Fruit fly (Drosophila melanogaster) whole organism, larva: Measurements from ENCODE around the gene CG2991.

ENCODE experiments used
- noc ChIP-seq: fragments of 200-800 bp; sonication (Bioruptor generic); optimal IDR thresholded peaks from 3 replicates; lab custom pipeline; 2019; ENCODE audit warnings: missing biosample characterization, mild to moderate bottlenecking, missing genetic modification characterization, moderate library complexity

The CG2991 gene

DNA sequence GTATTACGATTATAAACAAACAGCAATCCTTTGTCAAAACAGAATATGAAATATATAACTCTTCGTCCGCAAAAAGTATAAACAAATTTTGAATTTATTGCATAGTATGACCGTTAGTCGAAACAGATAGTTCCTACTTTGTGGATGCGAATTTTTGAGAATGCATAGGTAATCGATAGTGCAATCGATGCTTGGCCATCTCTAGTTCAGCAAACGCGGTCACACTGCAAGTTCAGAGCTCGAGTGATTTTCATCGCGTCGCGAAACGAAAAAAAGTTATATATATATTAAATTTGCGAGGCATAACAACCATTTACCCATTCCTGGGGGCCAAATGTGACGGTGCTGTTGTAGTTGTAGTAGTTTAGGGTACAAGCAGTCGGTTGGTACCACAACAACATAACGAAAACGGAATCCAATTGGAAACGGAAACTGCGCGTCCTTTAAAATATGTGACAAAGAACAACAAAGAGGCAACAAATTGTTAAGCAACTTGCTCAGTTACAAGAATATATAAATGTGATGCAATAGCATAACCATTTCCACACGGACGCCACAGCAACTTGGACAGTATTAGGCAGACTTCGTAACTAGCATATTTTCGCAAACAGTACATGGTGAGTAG lies at the start of gene CG2991:
TSS of gene CG2991 (plus strand) at position 205 of the 625 bp plus-strand sequence.
- peak; percentile 21 for TF ChIP-seq noc (tag; lab: Kevin White, UChicago)

DNA sequence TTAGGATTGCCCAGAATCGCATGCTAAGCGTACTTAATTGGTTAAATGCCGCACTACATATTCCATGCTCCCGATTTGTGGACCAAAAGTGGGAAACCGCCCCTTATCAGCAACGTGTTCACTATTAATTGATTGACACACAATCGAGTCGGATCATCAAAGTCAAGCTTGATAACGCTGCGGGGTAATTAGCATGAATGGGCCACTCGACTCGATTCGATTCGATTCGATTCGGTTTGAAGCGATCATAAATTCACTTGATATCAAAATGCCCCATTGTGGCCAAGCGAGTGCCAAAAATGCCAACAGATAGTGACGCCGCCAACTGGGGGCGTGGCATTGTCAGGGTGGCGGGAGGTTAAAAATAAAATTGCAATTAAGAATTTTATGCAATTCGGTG lies 49.4 kb upstream of the CG2991 start:
- TF ChIP-seq noc (tag; lab: Kevin White, UChicago) = no peak

DNA sequence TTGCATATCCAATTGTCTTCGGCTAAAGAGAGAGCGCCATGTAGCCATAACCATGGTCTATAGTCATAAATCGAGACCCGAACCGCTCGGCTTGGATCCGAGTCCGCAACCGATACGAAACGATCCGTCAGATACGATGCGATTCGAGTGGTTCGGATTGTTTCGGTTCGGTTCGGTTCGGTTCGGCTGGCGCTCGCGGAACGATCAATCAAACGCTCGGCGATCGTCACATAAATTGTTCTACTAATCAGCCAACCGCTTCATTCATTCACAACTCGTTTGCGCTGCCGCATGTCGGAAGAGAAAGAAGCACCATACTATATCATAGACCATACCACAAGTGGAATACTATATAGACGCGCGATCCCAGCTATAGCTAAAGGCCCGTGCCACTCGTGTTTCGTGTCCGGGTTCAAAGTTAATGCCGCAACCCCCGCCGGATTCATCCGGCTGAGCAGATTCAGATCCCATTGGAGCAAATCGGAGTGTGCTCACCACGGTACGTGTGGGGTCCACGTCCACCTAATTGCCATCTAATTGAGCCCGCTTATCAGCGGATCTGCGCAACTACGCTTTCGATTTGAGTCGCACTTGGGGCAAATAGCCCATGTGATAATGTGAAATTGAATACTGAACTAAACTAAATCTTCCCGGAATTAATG lies 48.8 kb upstream of the CG2991 start:
- peak; percentile 49 for TF ChIP-seq noc (tag; lab: Kevin White, UChicago)

DNA sequence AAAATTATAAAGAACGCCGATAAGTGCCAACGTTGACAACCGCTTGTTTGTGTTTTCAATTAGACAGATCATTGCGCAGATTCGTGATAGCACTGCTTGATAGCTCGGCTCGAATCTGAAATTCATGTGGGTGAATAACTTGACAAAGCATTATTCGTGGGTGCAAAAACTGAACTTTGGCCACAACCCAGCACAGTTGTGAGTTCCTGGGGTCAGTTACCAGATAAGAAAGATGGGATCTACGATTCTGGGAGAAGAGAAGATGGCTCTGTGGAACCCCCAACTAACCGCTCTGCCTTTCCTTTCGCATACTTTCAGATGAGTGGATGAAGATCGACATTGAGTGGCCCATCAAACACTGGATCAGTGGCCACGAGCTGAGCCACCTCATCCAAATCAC lies 46.1 kb upstream of the CG2991 start:
- peak; percentile 79 for TF ChIP-seq noc (tag; lab: Kevin White, UChicago)

DNA sequence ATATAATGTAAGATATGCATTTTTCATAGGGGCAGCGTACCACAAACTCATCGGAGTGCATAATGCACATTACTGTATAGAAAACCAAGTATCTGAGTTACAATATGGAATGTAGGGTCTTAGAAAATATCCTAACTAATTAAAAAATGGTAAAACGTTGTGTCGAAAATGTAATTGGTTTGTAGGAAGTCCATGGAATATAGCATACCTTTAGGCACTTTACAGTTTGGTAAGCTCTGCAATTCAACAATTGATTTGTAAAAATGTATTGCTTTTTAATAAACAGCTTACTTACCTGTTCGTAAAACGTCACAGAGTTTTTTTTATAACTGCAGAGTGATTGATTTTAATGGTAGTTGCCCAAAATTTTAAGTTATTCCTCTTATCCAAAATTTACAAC lies 44.8 kb upstream of the CG2991 start, which contains the start of gene CG2964:
TSS of gene CG2964 (plus strand) at position 301 of the 400 bp plus-strand sequence.
- no peak for TF ChIP-seq noc (tag; lab: Kevin White, UChicago)

DNA sequence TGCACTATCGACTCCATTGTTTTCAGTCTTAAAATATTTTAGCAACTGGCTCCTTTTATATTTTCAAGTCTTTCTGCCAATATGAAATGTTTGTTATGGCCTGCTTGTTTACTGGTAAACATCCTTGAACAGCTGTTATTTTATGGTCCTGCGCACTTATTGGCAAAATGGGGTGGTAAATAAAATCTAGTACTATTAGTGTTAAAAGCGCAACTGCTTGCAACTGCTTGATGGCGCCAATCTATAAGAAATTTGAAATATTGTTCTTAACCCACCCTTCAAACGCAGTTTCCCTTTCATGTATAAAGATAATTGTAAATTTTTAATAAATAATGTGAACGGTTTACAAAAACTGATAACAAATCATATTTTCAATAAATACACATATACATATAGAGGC lies 41.3 kb upstream of the CG2991 start, which contains the start of gene G6P:
TSS of gene G6P (minus strand) at position 88 of the 400 bp plus-strand sequence.
- no peak for TF ChIP-seq noc (tag; lab: Kevin White, UChicago)

DNA sequence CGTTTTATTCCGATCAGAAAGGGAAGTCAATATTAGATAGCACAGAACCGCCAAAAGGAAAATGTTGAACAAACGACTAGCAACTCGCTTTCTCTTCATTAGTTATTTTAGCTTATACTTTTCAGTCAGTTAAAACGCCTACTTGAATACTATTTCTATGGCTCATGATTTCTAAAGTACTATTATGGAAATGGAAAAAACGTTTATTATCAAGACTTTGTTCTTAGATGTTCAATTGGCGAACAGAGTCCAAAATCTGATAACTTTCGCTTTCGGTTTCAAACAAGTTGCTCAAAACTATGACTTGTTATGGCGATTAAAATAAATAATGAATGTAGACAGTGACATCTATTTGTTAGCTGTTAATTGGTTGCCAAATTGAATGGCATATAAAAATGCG lies 31.6 kb upstream of the CG2991 start, which contains the start of gene CG3123:
TSS of gene CG3123 (minus strand) at position 101 of the 400 bp plus-strand sequence.
- TF ChIP-seq noc (tag; lab: Kevin White, UChicago) = no peak

DNA sequence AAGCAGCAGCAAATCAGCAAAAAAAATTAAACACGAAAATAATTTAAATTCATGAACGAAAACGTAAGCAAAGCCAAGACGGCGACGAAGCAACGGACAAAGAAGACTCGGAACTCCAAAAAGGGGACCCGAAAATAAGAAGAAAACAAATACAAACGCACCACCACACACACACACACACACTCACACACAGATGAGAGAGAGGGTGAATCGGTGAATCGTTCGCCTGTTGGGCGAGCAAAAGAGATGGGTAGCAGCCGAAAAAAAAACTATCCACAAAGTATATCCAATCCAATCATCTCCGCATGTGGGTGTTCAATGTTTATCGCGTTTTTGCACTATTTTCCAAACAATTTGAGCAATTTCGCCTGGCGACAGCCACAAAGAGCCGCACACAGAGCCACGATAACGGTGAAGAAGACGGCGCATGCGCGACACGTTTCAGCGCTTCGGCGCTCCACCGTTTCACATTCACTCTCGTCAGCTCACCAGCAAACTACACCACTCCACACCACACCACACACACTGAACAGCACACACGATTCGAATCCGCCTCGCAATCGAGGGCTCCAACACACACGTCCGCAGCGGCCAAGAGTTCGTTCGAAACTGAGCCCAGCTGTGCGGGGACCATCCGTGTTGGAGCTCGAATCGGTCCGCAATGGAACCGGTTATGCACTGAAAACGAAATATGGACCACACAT lies 27.2 kb upstream of the CG2991 start, which contains the start of gene Duox:
TSS of gene Duox (minus strand) at position 612 of the 704 bp plus-strand sequence.
- no peak for TF ChIP-seq noc (tag; lab: Kevin White, UChicago)

DNA sequence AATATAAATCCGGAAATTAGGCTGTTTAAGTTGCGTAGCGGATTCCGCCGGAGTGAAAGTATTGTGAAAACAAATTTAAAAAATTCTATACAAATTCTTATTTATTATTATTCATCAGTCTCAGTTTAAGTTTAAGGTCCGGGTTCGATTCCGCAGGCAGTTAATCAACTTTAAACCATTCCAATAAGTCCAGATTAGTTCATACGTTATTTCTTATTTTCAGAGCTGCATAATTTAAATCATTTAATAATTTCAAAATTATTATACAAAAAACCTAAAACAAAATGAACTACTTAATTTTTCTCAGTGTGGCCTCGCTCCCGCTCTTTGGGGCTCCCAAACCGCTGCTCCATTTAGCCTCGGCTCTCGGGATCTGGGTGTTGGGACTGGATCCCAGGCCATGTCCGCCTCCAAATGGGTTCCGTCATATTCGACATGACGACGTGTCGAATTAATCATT lies 26.6 kb upstream of the CG2991 start:
- peak; percentile 91 for TF ChIP-seq noc (tag; lab: Kevin White, UChicago)

DNA sequence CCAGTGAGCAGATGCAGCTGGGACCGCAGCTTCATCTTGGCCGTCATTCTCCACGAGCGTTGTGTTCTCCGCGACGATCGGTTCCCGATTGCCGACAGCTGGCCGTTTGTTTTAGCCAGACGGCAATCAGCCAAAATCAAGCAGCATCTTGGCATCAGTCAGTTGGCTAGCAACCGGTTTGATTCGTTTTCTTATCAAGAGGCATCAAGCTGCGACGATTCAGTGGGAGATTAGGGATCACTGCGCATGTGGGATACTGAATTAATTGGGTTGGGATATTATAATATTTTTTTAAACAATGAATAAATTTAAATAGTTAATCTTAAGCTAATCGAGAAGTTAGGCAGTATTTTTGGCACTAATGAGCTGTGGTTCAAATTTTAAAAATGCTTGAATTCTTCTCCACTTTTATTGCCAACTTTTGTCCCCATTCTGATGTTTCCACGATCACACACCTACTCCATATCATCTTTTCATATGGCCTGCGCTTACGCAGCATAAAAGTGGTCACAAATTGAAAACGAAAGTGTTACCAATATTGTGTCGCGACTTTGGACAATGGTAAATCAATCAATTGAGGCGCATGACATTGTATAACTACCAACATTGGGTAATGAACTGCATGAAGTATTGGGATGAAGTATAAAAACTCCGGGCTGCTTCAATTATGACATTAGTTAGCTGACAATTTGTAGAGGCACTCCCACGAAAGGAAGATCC lies 19.1 kb upstream of the CG2991 start, which contains the start of the genes CG3119 and Cpr23B:
TSS of gene CG3119 (minus strand) at position 92 of the 720 bp plus-strand sequence.
TSS of gene Cpr23B (plus strand) at position 670 of the 720 bp plus-strand sequence.
- TF ChIP-seq noc (tag; lab: Kevin White, UChicago) = no peak

DNA sequence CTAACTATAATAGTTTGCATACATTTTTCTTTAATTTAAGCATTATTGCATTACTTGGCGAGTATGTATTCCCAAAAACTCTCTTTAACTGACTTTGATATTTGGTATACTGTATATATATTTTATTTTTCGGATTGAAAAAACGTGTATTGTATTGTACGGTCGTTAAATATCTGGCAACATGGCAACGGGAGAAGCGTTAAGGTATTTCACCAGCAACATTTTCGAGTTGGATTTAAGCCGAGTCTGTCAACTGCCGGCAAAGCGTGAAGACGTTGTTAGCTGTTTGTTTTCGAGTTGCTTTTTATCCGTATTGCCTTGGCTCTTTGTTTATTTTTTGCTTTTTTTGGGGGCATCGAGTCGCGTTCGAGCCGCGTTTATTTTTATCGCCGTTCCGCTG lies 17.1 kb upstream of the CG2991 start, which contains the start of gene CG2975:
TSS of gene CG2975 (plus strand) at position 275 of the 400 bp plus-strand sequence.
- TF ChIP-seq noc (tag; lab: Kevin White, UChicago) = no peak

DNA sequence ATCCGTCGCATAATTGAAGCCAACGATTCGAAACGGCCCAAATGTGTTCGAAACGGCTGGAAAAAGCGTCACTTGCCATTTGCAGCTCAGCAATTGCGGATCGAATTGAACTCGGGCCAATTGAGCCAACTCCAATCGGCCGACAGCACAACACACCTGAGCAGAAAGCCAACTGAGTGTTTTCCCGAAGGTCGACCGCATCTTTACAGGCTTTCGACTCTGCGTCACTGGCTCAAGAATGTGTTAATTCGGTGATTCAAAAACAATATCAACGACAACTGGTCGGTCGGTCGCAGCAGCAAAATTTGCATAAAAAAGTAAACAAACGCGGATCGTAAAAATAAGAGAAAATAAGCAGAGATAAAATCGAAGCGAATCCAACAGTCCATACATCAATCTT lies 16.7 kb upstream of the CG2991 start:
- TF ChIP-seq noc (tag; lab: Kevin White, UChicago) = no peak

DNA sequence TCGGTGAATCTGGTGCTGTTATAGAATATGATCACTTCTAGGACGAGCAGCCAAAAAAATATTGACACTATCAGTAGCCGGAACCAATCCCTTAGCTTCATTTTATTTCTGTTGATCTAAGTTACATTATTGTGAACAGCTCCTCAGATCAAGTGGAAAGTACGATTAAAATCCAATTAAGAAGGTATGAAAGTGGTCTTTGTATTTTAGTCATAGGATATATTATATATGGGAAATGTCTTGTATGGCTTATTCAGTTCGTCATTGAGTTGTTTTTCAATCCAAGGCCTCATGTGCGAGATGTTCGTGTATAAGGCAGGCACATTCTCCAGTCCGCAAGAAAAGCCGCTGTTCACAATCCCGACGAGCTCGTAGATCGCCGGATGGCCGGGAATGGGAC lies 12.6 kb upstream of the CG2991 start, which contains the start of gene CG18558:
TSS of gene CG18558 (minus strand) at position 101 of the 400 bp plus-strand sequence.
- TF ChIP-seq noc (tag; lab: Kevin White, UChicago) = no peak

DNA sequence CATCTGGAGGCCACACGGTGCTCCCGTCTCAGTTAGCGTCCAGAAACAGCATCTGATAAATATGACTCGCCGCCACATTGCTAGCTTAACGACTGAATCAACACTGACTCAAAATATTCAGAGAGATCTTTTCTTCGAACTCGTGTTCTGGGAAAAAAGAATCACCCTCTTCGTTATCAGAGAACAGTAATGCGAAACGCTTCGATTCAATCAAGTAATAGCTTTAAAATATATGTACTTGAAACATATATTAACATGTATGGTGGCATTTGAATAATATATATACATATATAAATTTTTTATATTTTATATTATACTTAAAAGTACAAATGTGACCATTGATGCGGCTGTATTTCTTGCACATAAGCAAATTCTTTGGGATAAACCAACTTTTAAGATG lies 11.3 kb upstream of the CG2991 start, which contains the start of gene CG18557:
TSS of gene CG18557 (minus strand) at position 101 of the 400 bp plus-strand sequence.
- TF ChIP-seq noc (tag; lab: Kevin White, UChicago) = no peak
